Fruit fly (Drosophila melanogaster) whole organism, prepupa: Measurements from ENCODE around the gene Idua.

Source experiments
- Blimp-1 ChIP-seq: fragments of 200-800 bp; sonication (Bioruptor generic); optimal IDR thresholded peaks from 3 replicates; lab custom pipeline; 2017; ENCODE audit warnings: missing biosample characterization, missing genetic modification characterization, mild to moderate bottlenecking, moderate library complexity, missing genetic modification reagents
- CG10631 ChIP-seq: fragments of 200-800 bp; sonication (Bioruptor generic); optimal IDR thresholded peaks from 2 replicates; lab custom pipeline; 2016; ENCODE audit warnings: missing biosample characterization, missing genetic modification characterization
- CG10669 ChIP-seq: fragments of 200-800 bp; sonication (Bioruptor generic); optimal IDR thresholded peaks from 3 replicates; lab custom pipeline; 2018; ENCODE audit warnings: missing biosample characterization, mild to moderate bottlenecking, missing genetic modification characterization, moderate library complexity
- CG11294 ChIP-seq: fragments of 200-800 bp; sonication (Bioruptor generic); IDR thresholded peaks from 2 replicates; pipeline ENCODE4 v1.3.6; 2022; ENCODE audit warnings: missing biosample characterization, missing genetic modification characterization
- CG11762 ChIP-seq: fragments of 200-800 bp; sonication (Bioruptor generic); optimal IDR thresholded peaks from 3 replicates; lab custom pipeline; 2016; ENCODE audit warnings: missing biosample characterization, missing genetic modification characterization; ENCODE audit not compliant: insufficient read depth
- CG11902 ChIP-seq: fragments of 200-800 bp; sonication (Bioruptor generic); optimal IDR thresholded peaks from 3 replicates; lab custom pipeline; 2016; ENCODE audit warnings: missing biosample characterization, missing genetic modification characterization
- CG15336 ChIP-seq: fragments of 200-800 bp; sonication (Bioruptor generic); IDR thresholded peaks from 2 replicates; pipeline ENCODE4 v1.3.6; 2022; ENCODE audit warnings: missing biosample characterization, missing genetic modification characterization
- CG1621 ChIP-seq: fragments of 200-800 bp; sonication (Bioruptor generic); optimal IDR thresholded peaks from 3 replicates; lab custom pipeline; 2018; ENCODE audit warnings: missing biosample characterization, mild to moderate bottlenecking, missing genetic modification characterization
- CG3032 ChIP-seq: fragments of 200-800 bp; optimal IDR thresholded peaks from 2 replicates; lab custom pipeline; 2019; ENCODE audit warnings: missing biosample characterization, mild to moderate bottlenecking, missing genetic modification characterization, moderate library complexity
- CG31627 ChIP-seq: fragments of 200-800 bp; sonication (Bioruptor generic); optimal IDR thresholded peaks from 3 replicates; lab custom pipeline; 2016; ENCODE audit warnings: missing biosample characterization, missing genetic modification characterization
- CG32006 ChIP-seq: fragments of 200-800 bp; sonication (Bioruptor generic); optimal IDR thresholded peaks from 3 replicates; lab custom pipeline; 2017; ENCODE audit warnings: missing biosample characterization, mild to moderate bottlenecking, missing genetic modification characterization
- CG6163 ChIP-seq: fragments of 200-800 bp; sonication (Bioruptor generic); IDR thresholded peaks from 3 replicates; pipeline ENCODE4 v1.3.6; 2022; ENCODE audit warnings: missing biosample characterization, missing genetic modification characterization
- CG6792 ChIP-seq: fragments of 200-800 bp; sonication (Bioruptor generic); optimal IDR thresholded peaks from 3 replicates; lab custom pipeline; 2016; ENCODE audit warnings: missing biosample characterization, missing genetic modification characterization
- CG6808 ChIP-seq: fragments of 200-800 bp; sonication (Bioruptor generic); optimal IDR thresholded peaks from 3 replicates; lab custom pipeline; 2017; ENCODE audit warnings: missing biosample characterization, missing genetic modification characterization, mild to moderate bottlenecking, moderate library complexity, missing genetic modification reagents
- CG7368 ChIP-seq: fragments of 200-800 bp; sonication (Bioruptor generic); optimal IDR thresholded peaks from 3 replicates; lab custom pipeline; 2016; ENCODE audit warnings: missing biosample characterization, missing genetic modification characterization
- CG8119 ChIP-seq: fragments of 200-800 bp; sonication (Bioruptor generic); IDR thresholded peaks from 3 replicates; pipeline ENCODE4 v1.3.6; 2022; ENCODE audit warnings: missing biosample characterization, missing genetic modification characterization
- CG8319 ChIP-seq: fragments of 200-800 bp; sonication (Bioruptor generic); optimal IDR thresholded peaks from 3 replicates; lab custom pipeline; 2016; ENCODE audit warnings: missing biosample characterization, missing genetic modification characterization
- CG8632 ChIP-seq: fragments of 200-800 bp; sonication (Bioruptor generic); optimal IDR thresholded peaks from 3 replicates; lab custom pipeline; 2016; ENCODE audit warnings: missing biosample characterization, missing genetic modification characterization
- CG9139 ChIP-seq: fragments of 200-800 bp; sonication (Bioruptor generic); optimal IDR thresholded peaks from 3 replicates; lab custom pipeline; 2017; ENCODE audit warnings: missing biosample characterization, mild to moderate bottlenecking, missing genetic modification characterization
- Eip75B ChIP-seq: fragments of 200-800 bp; sonication (Bioruptor generic); optimal IDR thresholded peaks from 3 replicates; lab custom pipeline; 2016; ENCODE audit warnings: missing biosample characterization, missing genetic modification characterization
- Eip78C ChIP-seq: fragments of 200-800 bp; sonication (Bioruptor generic); peaks from one replicate; lab custom pipeline; 2016; ENCODE audit warnings: missing biosample characterization, missing genetic modification characterization
- Ets21C ChIP-seq: fragments of 200-800 bp; sonication (Bioruptor generic); optimal IDR thresholded peaks from 3 replicates; lab custom pipeline; 2016; ENCODE audit warnings: missing biosample characterization, missing genetic modification characterization
- Gug ChIP-seq: fragments of 200-800 bp; sonication (Bioruptor generic); IDR thresholded peaks from 2 replicates; pipeline ENCODE4 v1.3.6; 2022; ENCODE audit warnings: missing biosample characterization, missing genetic modification characterization
- Hr38 ChIP-seq: sonication (Bioruptor generic); optimal IDR thresholded peaks from 2 replicates; lab custom pipeline; 2016; ENCODE audit warnings: missing biosample characterization, missing genetic modification characterization
- Hr39 ChIP-seq: fragments of 200-800 bp; sonication (Bioruptor generic); optimal IDR thresholded peaks from 2 replicates; lab custom pipeline; 2016; ENCODE audit warnings: missing biosample characterization, missing genetic modification characterization
- Hr4 ChIP-seq: fragments of 200-800 bp; sonication (Bioruptor generic); optimal IDR thresholded peaks from 3 replicates; lab custom pipeline; 2016; ENCODE audit warnings: missing biosample characterization, missing genetic modification characterization
- Lpt ChIP-seq: fragments of 200-800 bp; sonication (Bioruptor generic); optimal IDR thresholded peaks from 3 replicates; lab custom pipeline; 2016; ENCODE audit warnings: missing biosample characterization, missing genetic modification characterization
- OdsH ChIP-seq: fragments of 200-800 bp; sonication (Bioruptor generic); optimal IDR thresholded peaks from 3 replicates; lab custom pipeline; 2016; ENCODE audit warnings: missing biosample characterization, missing genetic modification characterization
- Smox ChIP-seq: fragments of 200-800 bp; sonication (Bioruptor generic); optimal IDR thresholded peaks from 3 replicates; lab custom pipeline; 2016; ENCODE audit warnings: missing biosample characterization, missing genetic modification characterization
- Sox102F ChIP-seq: fragments of 200-800 bp; sonication (Bioruptor generic); optimal IDR thresholded peaks from 2 replicates; lab custom pipeline; 2016; ENCODE audit warnings: missing biosample characterization, mild to moderate bottlenecking, missing genetic modification characterization
- Sox14 ChIP-seq: fragments of 200-800 bp; sonication (Bioruptor generic); optimal IDR thresholded peaks from 3 replicates; lab custom pipeline; 2016; ENCODE audit warnings: missing biosample characterization, missing genetic modification characterization
- Sox15 ChIP-seq: fragments of 200-800 bp; sonication (Bioruptor generic); optimal IDR thresholded peaks from 3 replicates; lab custom pipeline; 2016; ENCODE audit warnings: missing biosample characterization, missing genetic modification characterization
- achi ChIP-seq: fragments of 200-800 bp; sonication (Bioruptor generic); optimal IDR thresholded peaks from 3 replicates; lab custom pipeline; 2016; ENCODE audit warnings: missing biosample characterization, missing genetic modification characterization
- cyc ChIP-seq: fragments of 200-800 bp; sonication (Bioruptor generic); optimal IDR thresholded peaks from 3 replicates; lab custom pipeline; 2016; ENCODE audit warnings: missing biosample characterization, missing genetic modification characterization
- dac ChIP-seq: fragments of 200-800 bp; sonication (Bioruptor generic); optimal IDR thresholded peaks from 2 replicates; lab custom pipeline; 2017; ENCODE audit warnings: missing biosample characterization, mild to moderate bottlenecking, missing genetic modification characterization
- dsx ChIP-seq: fragments of 200-800 bp; optimal IDR thresholded peaks from 3 replicates; lab custom pipeline; 2019; ENCODE audit warnings: missing biosample characterization, mild to moderate bottlenecking, missing genetic modification characterization, moderate library complexity; ENCODE audit not compliant: poor library complexity, severe bottlenecking
- eg ChIP-seq: fragments of 200-800 bp; sonication (Bioruptor generic); IDR thresholded peaks from 3 replicates; pipeline ENCODE4 v1.3.6; 2022; ENCODE audit warnings: missing biosample characterization, missing genetic modification characterization
- esn ChIP-seq: fragments of 200-800 bp; sonication (Bioruptor generic); optimal IDR thresholded peaks from 2 replicates; lab custom pipeline; 2016; ENCODE audit warnings: missing biosample characterization, mild to moderate bottlenecking, missing genetic modification characterization, moderate library complexity
- fkh ChIP-seq: fragments of 200-800 bp; sonication (Bioruptor generic); optimal IDR thresholded peaks from 3 replicates; lab custom pipeline; 2017; ENCODE audit warnings: missing biosample characterization, mild to moderate bottlenecking, missing genetic modification characterization, moderate library complexity
- lz ChIP-seq: fragments of 200-800 bp; sonication (Bioruptor generic); optimal IDR thresholded peaks from 3 replicates; lab custom pipeline; 2016; ENCODE audit warnings: missing biosample characterization, missing genetic modification characterization
- net ChIP-seq: fragments of 200-800 bp; sonication (Bioruptor generic); optimal IDR thresholded peaks from 3 replicates; lab custom pipeline; 2016; ENCODE audit warnings: missing biosample characterization, missing genetic modification characterization
- pdm3 ChIP-seq: fragments of 200-800 bp; sonication (Bioruptor generic); optimal IDR thresholded peaks from 3 replicates; lab custom pipeline; 2016; ENCODE audit warnings: missing biosample characterization, missing genetic modification characterization
- salr ChIP-seq, 2 experiments: fragments of 200-800 bp; sonication (Bioruptor generic); optimal IDR thresholded peaks; 3 replicates each; lab custom pipeline; 2016 to 2018; ENCODE audit warnings: missing biosample characterization in 2 of 2, missing genetic modification characterization in 2 of 2, mild to moderate bottlenecking in 1 of 2
- spab ChIP-seq: fragments of 200-800 bp; sonication (Bioruptor generic); optimal IDR thresholded peaks from 2 replicates; lab custom pipeline; 2017; ENCODE audit warnings: missing biosample characterization, mild to moderate bottlenecking, missing genetic modification characterization, missing genetic modification reagents
- svp ChIP-seq: fragments of 200-800 bp; sonication (Bioruptor generic); peaks from one replicate; lab custom pipeline; 2016; ENCODE audit warnings: missing biosample characterization, missing genetic modification characterization
- topi ChIP-seq: fragments of 200-800 bp; sonication (Bioruptor generic); optimal IDR thresholded peaks from 3 replicates; lab custom pipeline; 2016; ENCODE audit warnings: missing biosample characterization, missing genetic modification characterization
- vri ChIP-seq: fragments of 200-800 bp; sonication (Bioruptor generic); optimal IDR thresholded peaks from 3 replicates; lab custom pipeline; 2016; ENCODE audit warnings: missing biosample characterization, mild to moderate bottlenecking, missing genetic modification characterization

Gene Idua

dm6 chr2L:11130151-11131008, 17.5 kb upstream of the Idua start, which contains the start of the genes RfC38 and CG4751:
Gene RfC38 (minus strand): TSS chr2L:11130645.
Gene CG4751 (plus strand): TSS chr2L:11130737.
- 0 out of 3 replicates have a peak, but pooled peaks have one; percentile 43 for TF ChIP-seq eg (GFP tag; lab: Robert Waterston, UW)
- no peak for TF ChIP-seq CG3032 (tag; lab: Kevin White, UChicago)
- no peak for TF ChIP-seq Ets21C (GFP tag; lab: Kevin White, UChicago)
- TF ChIP-seq CG31627 (GFP tag; lab: Kevin White, UChicago), result peak; percentile 3
- TF ChIP-seq esn, result peak; percentile 1
- 0 out of 3 replicates have a peak, but pooled peaks have one; percentile 33 for TF ChIP-seq CG6163 (GFP tag; lab: Robert Waterston, UW)

dm6 chr2L:11123499-11123898, 10.6 kb upstream of the Idua start, which contains the start of the genes Csl4 and Nup160:
Gene Csl4 (minus strand): TSS chr2L:11123567.
Gene Nup160 (plus strand): TSS chr2L:11123777.
- TF ChIP-seq CG10669 (GFP tag; lab: Kevin White, UChicago) (no peak), CG31627 (GFP tag; lab: Kevin White, UChicago) (peak; percentile 87), dsx (no peak), pdm3 (GFP tag; lab: Kevin White, UChicago) (no peak), CG6792 (GFP tag; lab: Kevin White, UChicago) (peak; percentile 70), CG32006 (GFP tag; lab: Kevin White, UChicago) (no peak), achi (GFP tag; lab: Kevin White, UChicago) (peak; percentile 81), Eip78C (GFP tag; lab: Kevin White, UChicago) (no peak), fkh (GFP tag; lab: Kevin White, UChicago) (no peak), OdsH (no peak), dac (no peak), CG9139 (GFP tag; lab: Kevin White, UChicago) (no peak), CG15336 (GFP tag; lab: Robert Waterston, UW) (peak; percentile 59), cyc (GFP tag; lab: Kevin White, UChicago) (peak; percentile 84), salr (GFP tag; optimal IDR thresholded peaks at IDR 0.05; lab: Kevin White, UChicago) (no peak), CG10631 (GFP tag; lab: Kevin White, UChicago) (no peak), Hr38 (peak; percentile 62), CG11294 (0 out of 2 replicates have a peak, but pooled peaks have one; percentile 48), Sox15 (GFP tag; lab: Kevin White, UChicago) (peak; percentile 50), Sox102F (GFP tag; lab: Kevin White, UChicago) (no peak), CG8119 (GFP tag; lab: Robert Waterston, UW) (no peak), CG3032 (tag; lab: Kevin White, UChicago) (no peak), CG6808 (GFP tag; lab: Kevin White, UChicago) (no peak), CG7368 (GFP tag; lab: Kevin White, UChicago) (no peak), CG8632 (GFP tag; lab: Kevin White, UChicago) (no peak), spab (no peak), CG11762 (GFP tag; lab: Kevin White, UChicago) (peak; percentile 58), Hr39 (GFP tag; lab: Kevin White, UChicago) (peak; percentile 88), Blimp-1 (GFP tag; lab: Kevin White, UChicago) (no peak), net (GFP tag; lab: Kevin White, UChicago) (no peak), lz (GFP tag; lab: Kevin White, UChicago) (peak; percentile 86), vri (GFP tag; lab: Kevin White, UChicago) (no peak), svp (GFP tag; lab: Kevin White, UChicago) (no peak), eg (GFP tag; lab: Robert Waterston, UW) (no peak; the same call in 2 of the 3 replicates), Smox (GFP tag; lab: Kevin White, UChicago) (no peak), Sox14 (GFP tag; lab: Kevin White, UChicago) (no peak), Ets21C (GFP tag; lab: Kevin White, UChicago) (no peak), esn (peak; percentile 87), CG8319 (GFP tag; lab: Kevin White, UChicago) (peak; percentile 67), CG11902 (GFP tag; lab: Kevin White, UChicago) (peak; percentile 51), Eip75B (GFP tag; lab: Kevin White, UChicago) (no peak), Gug (GFP tag; lab: Robert Waterston, UW) (no peak; the same call in 1 of the 2 replicates), CG1621 (tag; lab: Kevin White, UChicago) (peak; percentile 68), Lpt (GFP tag; lab: Kevin White, UChicago) (no peak), Hr4 (GFP tag; lab: Kevin White, UChicago) (no peak), topi (peak; percentile 84)
